Worm (Caenorhabditis elegans) whole organism, mixed stage, embryonic: ENCODE data around the gene Y48A6B.14.

Source experiments
- nhr-12 ChIP-seq: fragments of 150-350 bp; optimal IDR thresholded peaks from 2 replicates; lab custom pipeline; 2014; ENCODE audit warnings: missing biosample characterization, missing genetic modification characterization
- pha-4 ChIP-seq: fragments of 150-350 bp; optimal IDR thresholded peaks from 2 replicates; lab custom pipeline; 2018; ENCODE audit warnings: missing biosample characterization, missing genetic modification reagents, missing genetic modification characterization
- unc-39 ChIP-seq: fragments of 150-350 bp; optimal IDR thresholded peaks from 2 replicates; lab custom pipeline; 2014; ENCODE audit warnings: missing biosample characterization, missing genetic modification characterization

DNA sequence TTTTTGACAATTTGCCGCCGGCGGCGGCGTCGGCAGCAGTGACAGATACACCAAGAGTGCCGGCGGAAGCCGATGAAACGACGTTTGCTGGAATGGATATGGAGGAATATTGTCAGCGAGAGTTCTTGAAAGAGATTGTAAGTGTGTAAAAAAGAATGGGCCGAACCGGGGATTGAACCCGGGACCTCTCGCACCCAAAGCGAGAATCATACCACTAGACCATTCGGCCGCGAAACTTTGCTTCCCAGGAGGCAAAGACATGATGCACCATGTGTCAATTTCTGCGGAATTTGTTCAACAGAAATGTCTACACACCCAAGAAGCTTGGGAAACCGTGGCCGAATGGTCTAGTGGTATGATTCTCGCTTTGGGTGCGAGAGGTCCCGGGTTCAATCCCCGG lies 35.3 kb downstream of the Y48A6B.14 start:
- TF ChIP-seq pha-4 (no peak), unc-39 (tag; lab: Kevin White, UChicago) (no peak), nhr-12 (tag; lab: Kevin White, UChicago) (no peak)
